Worm (Caenorhabditis elegans) whole organism, early embryonic: ENCODE data around the gene Y116A8A.7.
"Not testable (repeated sequence)": the region's sequence is repeated elsewhere in the genome, so short reads cannot be mapped to it uniquely, and the experiment has no call there.

Source experiments
- aly-1 ChIP-seq: sonication (generic microtip); optimal IDR thresholded peaks from 2 replicates; lab custom pipeline; 2016; ENCODE audit warnings: missing genetic modification characterization, missing compliant biosample characterization
- ama-1 ChIP-seq: fragments of 150-350 bp; optimal IDR thresholded peaks from 2 replicates; lab custom pipeline; 2014
- ceh-13 ChIP-seq: fragments of 200-800 bp; sonication (Bioruptor generic); optimal IDR thresholded peaks from 2 replicates; lab custom pipeline; 2018; ENCODE audit warnings: mild to moderate bottlenecking, missing genetic modification characterization, missing compliant biosample characterization
- ets-7 ChIP-seq: sonication (generic microtip); optimal IDR thresholded peaks from 2 replicates; lab custom pipeline; 2016; ENCODE audit warnings: missing genotype, missing genetic modification characterization, missing compliant biosample characterization
- flt-1 ChIP-seq: fragments of 200-800 bp; sonication (Bioruptor generic); IDR thresholded peaks from 2 replicates; pipeline ENCODE4 v1.3.6; 2022; ENCODE audit warnings: missing genetic modification characterization, missing compliant biosample characterization
- hnd-1 ChIP-seq: sonication (generic microtip); optimal IDR thresholded peaks from 2 replicates; lab custom pipeline; 2016; ENCODE audit warnings: missing genetic modification characterization, missing compliant biosample characterization
- tbx-37 ChIP-seq: fragments of 200-800 bp; sonication (Bioruptor generic); conservative IDR thresholded peaks from 2 replicates; pipeline ENCODE4 v1.3.6; 2022; ENCODE audit warnings: missing genetic modification reagents, missing genetic modification characterization, missing compliant biosample characterization

- TF ChIP-seq ama-1 (lab: Kevin White, UChicago); ets-7 (tag; lab: Kevin White, UChicago); tbx-37 (GFP tag; lab: Robert Waterston, UW); ceh-13 (GFP tag; lab: Kevin White, UChicago); flt-1 (GFP tag; lab: Robert Waterston, UW); aly-1 (tag; lab: Kevin White, UChicago); hnd-1 (tag; lab: Kevin White, UChicago): not testable (repeated sequence)
Observed at ce11 chrIV:16866487-16866886, 36.5 kb downstream of the Y116A8A.7 start.
